Worm (Caenorhabditis elegans) whole organism, L4 larva: ENCODE data around the gene W04D2.4.

Experiments used
- Y48G9A.11 ChIP-seq: fragments of 200-800 bp; sonication (Bioruptor generic); IDR thresholded peaks from 2 replicates; pipeline ENCODE4 v1.3.6; 2022; ENCODE audit warnings: missing genetic modification reagents, missing genetic modification characterization, missing compliant biosample characterization
- ZK337.2 ChIP-seq: fragments of 200-800 bp; sonication (Bioruptor generic); IDR thresholded peaks from 2 replicates; pipeline ENCODE4 v1.3.6; 2022; ENCODE audit warnings: missing genetic modification reagents, missing genetic modification characterization, missing compliant biosample characterization
- aha-1 ChIP-seq: fragments of 150-350 bp; peaks from one replicate; lab custom pipeline; 2014; ENCODE audit warnings: missing biosample characterization, missing genetic modification characterization
- ama-1 ChIP-seq: fragments of 150-350 bp; optimal IDR thresholded peaks from 2 replicates; lab custom pipeline; 2014; ENCODE audit warnings: inconsistent platforms, mixed read lengths
- ceh-20 ChIP-seq: fragments of 200-800 bp; sonication (Bioruptor generic); IDR thresholded peaks from 2 replicates; pipeline ENCODE4 v1.3.6; 2022; ENCODE audit warnings: missing genetic modification reagents, missing genetic modification characterization, missing compliant biosample characterization
- ceh-28 ChIP-seq: fragments of 150-350 bp; optimal IDR thresholded peaks from 2 replicates; lab custom pipeline; 2014; ENCODE audit warnings: missing biosample characterization, missing genetic modification reagents, missing genetic modification characterization
- ceh-82 ChIP-seq: sonication (generic microtip); optimal IDR thresholded peaks from 2 replicates; lab custom pipeline; 2017; ENCODE audit warnings: missing biosample characterization, missing genetic modification characterization
- ctbp-1 ChIP-seq: fragments of 200-800 bp; sonication (Bioruptor generic); IDR thresholded peaks from 2 replicates; pipeline ENCODE4 v1.3.6; 2022; ENCODE audit warnings: missing genetic modification reagents, missing genetic modification characterization, missing compliant biosample characterization
- daf-16 ChIP-seq, 3 experiments: sonication (generic microtip); optimal IDR thresholded peaks; 2 replicates each; lab custom pipeline; 2016 to 2017; ENCODE audit warnings: missing genetic modification characterization in 3 of 3, missing genetic modification reagents in 3 of 3, mild to moderate bottlenecking in 2 of 3, missing compliant biosample characterization in 2 of 3, missing biosample characterization in 1 of 3, moderate library complexity in 1 of 3
- daf-8 ChIP-seq: fragments of 200-800 bp; sonication (Bioruptor generic); IDR thresholded peaks from 2 replicates; pipeline ENCODE4 v1.3.6; 2022; ENCODE audit warnings: missing genetic modification characterization, missing compliant biosample characterization
- dmd-8 ChIP-seq: fragments of 200-800 bp; sonication (Bioruptor generic); IDR thresholded peaks from 2 replicates; pipeline ENCODE4 v1.3.6; 2022; ENCODE audit warnings: missing genetic modification characterization, missing compliant biosample characterization
- dmd-9 ChIP-seq: fragments of 200-800 bp; sonication (Bioruptor generic); IDR thresholded peaks from 2 replicates; pipeline ENCODE4 v1.3.6; 2022; ENCODE audit warnings: missing genetic modification reagents, missing genetic modification characterization, missing compliant biosample characterization
- duxl-1 ChIP-seq: sonication (generic microtip); optimal IDR thresholded peaks from 2 replicates; lab custom pipeline; 2016; ENCODE audit warnings: mild to moderate bottlenecking, missing genetic modification characterization, moderate library complexity, missing compliant biosample characterization; ENCODE audit not compliant: poor library complexity
- dve-1 ChIP-seq: sonication (generic microtip); optimal IDR thresholded peaks from 2 replicates; lab custom pipeline; 2017; ENCODE audit warnings: antibody characterized with exemption, mild to moderate bottlenecking, missing genetic modification characterization, missing compliant biosample characterization; ENCODE audit not compliant: insufficient read depth
- fkh-10 ChIP-seq: fragments of 150-350 bp; optimal IDR thresholded peaks from 2 replicates; lab custom pipeline; 2014; ENCODE audit warnings: missing biosample characterization, missing genetic modification reagents, missing genetic modification characterization
- fos-1 ChIP-seq: fragments of 150-350 bp; optimal IDR thresholded peaks from 2 replicates; lab custom pipeline; 2014; ENCODE audit warnings: missing biosample characterization, missing genetic modification characterization
- hlh-11 ChIP-seq: fragments of 200-800 bp; sonication (Bioruptor generic); optimal IDR thresholded peaks from 2 replicates; lab custom pipeline; 2018; ENCODE audit warnings: mild to moderate bottlenecking, missing genetic modification characterization, missing compliant biosample characterization
- hlh-30 ChIP-seq: sonication (generic microtip); optimal IDR thresholded peaks from 2 replicates; lab custom pipeline; 2017; ENCODE audit warnings: antibody characterized with exemption, mild to moderate bottlenecking, missing genetic modification characterization, missing compliant biosample characterization; ENCODE audit not compliant: insufficient read depth
- hmg-1.1 ChIP-seq: fragments of 200-800 bp; sonication (Bioruptor generic); IDR thresholded peaks from 2 replicates; pipeline ENCODE4 v1.3.6; 2022; ENCODE audit warnings: missing genetic modification reagents, missing genetic modification characterization, missing compliant biosample characterization
- lin-1 ChIP-seq: fragments of 200-800 bp; sonication (Bioruptor generic); IDR thresholded peaks from 2 replicates; pipeline ENCODE4 v1.3.6; 2022; ENCODE audit warnings: missing genetic modification reagents, missing genetic modification characterization, missing compliant biosample characterization
- lin-15B ChIP-seq: fragments of 150-350 bp; sonication (generic microtip); optimal IDR thresholded peaks from 3 replicates; lab custom pipeline; 2014; ENCODE audit warnings: missing biosample characterization, missing genetic modification characterization
- lin-29 ChIP-seq: fragments of 200-800 bp; sonication (Bioruptor generic); IDR thresholded peaks from 2 replicates; pipeline ENCODE4 v1.3.6; 2022; ENCODE audit warnings: missing genetic modification reagents, missing genetic modification characterization, missing compliant biosample characterization
- lin-38 ChIP-seq: fragments of 200-800 bp; sonication (Bioruptor generic); IDR thresholded peaks from 2 replicates; pipeline ENCODE4 v1.3.6; 2022; ENCODE audit warnings: missing genetic modification reagents, missing genetic modification characterization, missing compliant biosample characterization
- lir-3 ChIP-seq: sonication (generic microtip); optimal IDR thresholded peaks from 2 replicates; lab custom pipeline; 2016; ENCODE audit warnings: mild to moderate bottlenecking, missing genetic modification characterization, missing compliant biosample characterization
- madf-9 ChIP-seq: fragments of 200-800 bp; sonication (Bioruptor generic); conservative IDR thresholded peaks from 2 replicates; pipeline ENCODE4 v1.3.6; 2022; ENCODE audit warnings: missing genetic modification reagents, missing genetic modification characterization, missing compliant biosample characterization
- mdl-1 ChIP-seq, 2 experiments: fragments of 150-350 bp in 1 of 2; sonication (generic microtip) in 1 of 2; optimal IDR thresholded peaks; 2 replicates each; lab custom pipeline; 2014 to 2017; ENCODE audit warnings: missing biosample characterization in 2 of 2, missing genetic modification characterization in 2 of 2
- mes-2 ChIP-seq: sonication (generic microtip); optimal IDR thresholded peaks from 2 replicates; lab custom pipeline; 2016; ENCODE audit warnings: missing genotype, mild to moderate bottlenecking, missing genetic modification characterization, missing compliant biosample characterization; ENCODE audit not compliant: poor library complexity, severe bottlenecking
- mxl-2 ChIP-seq: fragments of 200-800 bp; sonication (Bioruptor generic); conservative IDR thresholded peaks from 2 replicates; pipeline ENCODE4 v1.3.6; 2022; ENCODE audit warnings: missing genetic modification reagents, missing genetic modification characterization, missing compliant biosample characterization
- mxl-3 ChIP-seq: fragments of 200-800 bp; sonication (Bioruptor generic); optimal IDR thresholded peaks from 2 replicates; lab custom pipeline; 2018; ENCODE audit warnings: mild to moderate bottlenecking, missing genetic modification characterization, missing compliant biosample characterization
- nhr-102 ChIP-seq: sonication (generic microtip); optimal IDR thresholded peaks from 2 replicates; lab custom pipeline; 2016; ENCODE audit warnings: mild to moderate bottlenecking, missing genetic modification characterization, moderate library complexity, missing compliant biosample characterization
- nhr-11 ChIP-seq: fragments of 150-350 bp; optimal IDR thresholded peaks from 2 replicates; lab custom pipeline; 2014; ENCODE audit warnings: missing biosample characterization, missing genetic modification characterization
- nhr-111 ChIP-seq: fragments of 200-800 bp; sonication (Bioruptor generic); optimal IDR thresholded peaks from 2 replicates; lab custom pipeline; 2018; ENCODE audit warnings: mild to moderate bottlenecking, missing genetic modification characterization, missing compliant biosample characterization
- nhr-25 ChIP-seq: sonication (generic microtip); optimal IDR thresholded peaks from 2 replicates; lab custom pipeline; 2017; ENCODE audit warnings: missing genetic modification characterization, mild to moderate bottlenecking, missing compliant biosample characterization, antibody characterized with exemption, moderate library complexity, borderline replicate concordance; ENCODE audit not compliant: insufficient read depth
- nhr-41 ChIP-seq: fragments of 200-800 bp; sonication (Bioruptor generic); IDR thresholded peaks from 2 replicates; pipeline ENCODE4 v1.3.6; 2022; ENCODE audit warnings: missing genetic modification reagents, missing genetic modification characterization, missing compliant biosample characterization
- nhr-48 ChIP-seq: sonication (generic microtip); optimal IDR thresholded peaks from 2 replicates; lab custom pipeline; 2016; ENCODE audit warnings: mild to moderate bottlenecking, missing genetic modification characterization, missing compliant biosample characterization
- nhr-6 ChIP-seq: fragments of 150-350 bp; optimal IDR thresholded peaks from 2 replicates; lab custom pipeline; 2014; ENCODE audit warnings: missing biosample characterization, missing genetic modification characterization
- nhr-76 ChIP-seq: fragments of 150-350 bp; optimal IDR thresholded peaks from 2 replicates; lab custom pipeline; 2014; ENCODE audit warnings: missing biosample characterization, missing genetic modification characterization
- php-3 ChIP-seq: fragments of 200-800 bp; sonication (Bioruptor generic); IDR thresholded peaks from 2 replicates; pipeline ENCODE4 v1.3.6; 2022; ENCODE audit warnings: missing genetic modification reagents, missing genetic modification characterization, missing compliant biosample characterization
- pqm-1 ChIP-seq: sonication (generic microtip); optimal IDR thresholded peaks from 2 replicates; lab custom pipeline; 2017; ENCODE audit warnings: missing biosample characterization, missing genetic modification characterization
- saeg-2 ChIP-seq: fragments of 200-800 bp; sonication (Bioruptor generic); IDR thresholded peaks from 2 replicates; pipeline ENCODE4 v1.3.6; 2022; ENCODE audit warnings: missing genetic modification reagents, missing genetic modification characterization, missing compliant biosample characterization
- set-16 ChIP-seq: fragments of 200-800 bp; sonication (Bioruptor generic); IDR thresholded peaks from 2 replicates; pipeline ENCODE4 v1.3.6; 2022; ENCODE audit warnings: missing genetic modification reagents, missing genetic modification characterization, missing compliant biosample characterization
- skn-1 ChIP-seq: fragments of 150-350 bp; optimal IDR thresholded peaks from 2 replicates; lab custom pipeline; 2014; ENCODE audit warnings: missing biosample characterization, missing genetic modification characterization
- snpc-1.2 ChIP-seq: fragments of 200-800 bp; sonication (Bioruptor generic); IDR thresholded peaks from 2 replicates; pipeline ENCODE4 v1.3.6; 2022; ENCODE audit warnings: missing genetic modification reagents, missing genetic modification characterization, missing compliant biosample characterization
- spr-3 ChIP-seq: fragments of 200-800 bp; sonication (Bioruptor generic); optimal IDR thresholded peaks from 2 replicates; lab custom pipeline; 2018; ENCODE audit warnings: mild to moderate bottlenecking, missing genetic modification characterization, missing compliant biosample characterization
- tag-97 ChIP-seq: fragments of 200-800 bp; sonication (Bioruptor generic); IDR thresholded peaks from 2 replicates; pipeline ENCODE4 v1.3.6; 2022; ENCODE audit warnings: missing genetic modification characterization, missing compliant biosample characterization
- unc-39 ChIP-seq: sonication (generic microtip); optimal IDR thresholded peaks from 2 replicates; lab custom pipeline; 2017; ENCODE audit warnings: missing biosample characterization, missing genetic modification characterization
- vab-7 ChIP-seq: fragments of 200-800 bp; sonication (Bioruptor generic); IDR thresholded peaks from 2 replicates; pipeline ENCODE4 v1.3.6; 2022; ENCODE audit warnings: missing genetic modification reagents, missing genetic modification characterization, missing compliant biosample characterization
- zag-1 ChIP-seq: fragments of 150-350 bp; optimal IDR thresholded peaks from 2 replicates; lab custom pipeline; 2014; ENCODE audit warnings: missing biosample characterization, missing genetic modification characterization
- zip-11 ChIP-seq: fragments of 200-800 bp; sonication (Bioruptor generic); IDR thresholded peaks from 2 replicates; pipeline ENCODE4 v1.3.6; 2022; ENCODE audit warnings: missing genetic modification characterization, missing compliant biosample characterization
- ztf-7 ChIP-seq: fragments of 150-350 bp; optimal IDR thresholded peaks from 2 replicates; lab custom pipeline; 2014; ENCODE audit warnings: missing biosample characterization, missing genetic modification characterization

The W04D2.4 gene

ce11 chrV:12491070-12491643 is 6.4 kb downstream of the W04D2.4 start:
- no peak for TF ChIP-seq lir-3 (tag; lab: Kevin White, UChicago)
- no peak for TF ChIP-seq nhr-111
- peak; percentile 72; the same call in 1 of the 2 replicates for TF ChIP-seq nhr-41 (GFP tag; lab: Robert Waterston, UW)
- TF ChIP-seq dmd-9 (GFP tag; lab: Robert Waterston, UW), result no peak
- TF ChIP-seq ceh-82 (tag; lab: Kevin White, UChicago), result no peak
- no peak for TF ChIP-seq ceh-28 (tag; lab: Kevin White, UChicago)
- no peak for TF ChIP-seq nhr-76 (tag; lab: Kevin White, UChicago)
- peak; percentile 54 for TF ChIP-seq mxl-3 (GFP tag; lab: Kevin White, UChicago)
- TF ChIP-seq nhr-48 (tag; lab: Kevin White, UChicago), result peak; percentile 64
- TF ChIP-seq hmg-1.1 (GFP tag; lab: Robert Waterston, UW), result peak; percentile 63; the same call in 1 of the 2 replicates
- no peak for TF ChIP-seq lin-15B
- peak; percentile 85 for TF ChIP-seq nhr-102 (tag; lab: Kevin White, UChicago)
- no peak for TF ChIP-seq unc-39 (tag; lab: Kevin White, UChicago)
- 0 out of 2 replicates have a peak, but pooled peaks have one; percentile 43 for TF ChIP-seq zip-11 (GFP tag; lab: Robert Waterston, UW)
- TF ChIP-seq nhr-6, result peak; percentile 81
- TF ChIP-seq php-3 (GFP tag; lab: Robert Waterston, UW), result no peak
- peak; percentile 38 to 87 for TF ChIP-seq daf-16 (GFP tag; optimal IDR thresholded peaks at IDR 0.05; lab: Kevin White, UChicago)
- peak; percentile 84 for TF ChIP-seq daf-16 (tag; optimal IDR thresholded peaks at IDR 0.05; lab: Kevin White, UChicago)
- peak; percentile 5 for TF ChIP-seq spr-3 (GFP tag; lab: Kevin White, UChicago)
- TF ChIP-seq nhr-25 (tag; lab: Kevin White, UChicago), result no peak
- peak; percentile 89 for TF ChIP-seq duxl-1 (tag; lab: Kevin White, UChicago)
- no peak for TF ChIP-seq saeg-2
- no peak for TF ChIP-seq nhr-11 (tag; lab: Kevin White, UChicago)
- TF ChIP-seq hlh-11 (tag; lab: Kevin White, UChicago), result peak; percentile 92
- no peak for TF ChIP-seq tag-97 (GFP tag; lab: Robert Waterston, UW)
- peak; percentile 31 to 47 for TF ChIP-seq mdl-1 (tag; optimal IDR thresholded peaks at IDR 0.05; lab: Kevin White, UChicago)
- peak; percentile 92 for TF ChIP-seq Y48G9A.11 (GFP tag; lab: Robert Waterston, UW)
- TF ChIP-seq dve-1, result peak; percentile 92
- peak; percentile 39 for TF ChIP-seq pqm-1 (tag; lab: Kevin White, UChicago)
- peak; percentile 68 for TF ChIP-seq lin-38 (GFP tag; lab: Robert Waterston, UW)
- TF ChIP-seq skn-1 (tag; lab: Kevin White, UChicago), result no peak
- no peak for TF ChIP-seq mxl-2 (GFP tag; lab: Robert Waterston, UW)
- no peak for TF ChIP-seq vab-7 (GFP tag; lab: Robert Waterston, UW)
- no peak for TF ChIP-seq zag-1
- TF ChIP-seq aha-1 (tag; lab: Kevin White, UChicago), result peak; percentile 46
- TF ChIP-seq dmd-8 (GFP tag; lab: Robert Waterston, UW), result 0 out of 2 replicates have a peak, but pooled peaks have one; percentile 29
- peak; percentile 70 for TF ChIP-seq hlh-30
- peak; percentile 74 for TF ChIP-seq lin-1 (GFP tag; lab: Robert Waterston, UW)
- peak; percentile 68 for TF ChIP-seq ama-1 (lab: Kevin White, UChicago)
- TF ChIP-seq set-16 (GFP tag; lab: Robert Waterston, UW), result no peak
- no peak for TF ChIP-seq daf-8 (GFP tag; lab: Robert Waterston, UW)
- TF ChIP-seq fos-1 (tag; lab: Kevin White, UChicago), result no peak
- peak; percentile 52 for TF ChIP-seq ztf-7 (tag; lab: Kevin White, UChicago)
- TF ChIP-seq ZK337.2 (GFP tag; lab: Robert Waterston, UW), result 0 out of 2 replicates have a peak, but pooled peaks have one; percentile 3
- TF ChIP-seq mes-2 (tag; lab: Kevin White, UChicago), result peak; percentile 90
- no peak for TF ChIP-seq madf-9 (GFP tag; lab: Robert Waterston, UW)
- TF ChIP-seq fkh-10, result no peak
- TF ChIP-seq ceh-20 (GFP tag; lab: Robert Waterston, UW), result no peak
- peak; percentile 90 for TF ChIP-seq snpc-1.2 (GFP tag; lab: Robert Waterston, UW)
- TF ChIP-seq ctbp-1 (GFP tag; lab: Robert Waterston, UW), result no peak
- TF ChIP-seq lin-29 (GFP tag; lab: Robert Waterston, UW), result no peak
